Worm (Caenorhabditis elegans): ENCODE data around the gene tsn-1.

ce11 chrII:4663186-4663585 is 43.4 kb upstream of the tsn-1 start, which contains the start of gene T05A7.12:
- no peak for TF ChIP-seq hlh-15 (tag; optimal IDR thresholded peaks at IDR 0.05)
- TF ChIP-seq ceh-14 (tag; optimal IDR thresholded peaks at IDR 0.05): no peak
- TF ChIP-seq tbx-2 (tag; optimal IDR thresholded peaks at IDR 0.05): no peak
